Worm (Caenorhabditis elegans) whole organism, L2 larva: ENCODE results near the gene lact-4.
A peak's percentile ranks its signal among the peaks of the same experiment; 100 is the strongest.

ENCODE experiments used
- C34F6.9 ChIP-seq: fragments of 150-350 bp; optimal IDR thresholded peaks from 2 replicates; lab custom pipeline; 2014; ENCODE audit warnings: missing biosample characterization, missing genetic modification characterization
- F13H6.1 ChIP-seq: sonication (generic microtip); optimal IDR thresholded peaks from 2 replicates; lab custom pipeline; 2016; ENCODE audit warnings: missing genetic modification characterization, missing compliant biosample characterization
- R02D3.7 ChIP-seq: fragments of 150-350 bp; optimal IDR thresholded peaks from 2 replicates; lab custom pipeline; 2014; ENCODE audit warnings: missing biosample characterization, missing genetic modification characterization
- ZK546.5 ChIP-seq: sonication (generic microtip); optimal IDR thresholded peaks from 2 replicates; lab custom pipeline; 2017; ENCODE audit warnings: missing biosample characterization, missing genetic modification characterization
- alr-1 ChIP-seq: fragments of 150-350 bp; optimal IDR thresholded peaks from 2 replicates; lab custom pipeline; 2014; ENCODE audit warnings: missing biosample characterization, missing genetic modification characterization
- blmp-1 ChIP-seq: sonication (generic microtip); optimal IDR thresholded peaks from 2 replicates; lab custom pipeline; 2017; ENCODE audit warnings: missing genetic modification characterization, mild to moderate bottlenecking, missing compliant biosample characterization, antibody characterized with exemption, moderate library complexity; ENCODE audit not compliant: insufficient read depth
- ceh-16 ChIP-seq: fragments of 150-350 bp; optimal IDR thresholded peaks from 2 replicates; lab custom pipeline; 2014; ENCODE audit warnings: missing biosample characterization, missing genetic modification characterization
- ceh-82 ChIP-seq: fragments of 150-350 bp; optimal IDR thresholded peaks from 2 replicates; lab custom pipeline; 2014; ENCODE audit warnings: missing biosample characterization, missing genetic modification characterization
- crh-2 ChIP-seq: sonication (generic microtip); optimal IDR thresholded peaks from 2 replicates; lab custom pipeline; 2017; ENCODE audit warnings: missing biosample characterization, missing genetic modification characterization
- dmd-4 ChIP-seq: sonication (generic microtip); optimal IDR thresholded peaks from 2 replicates; lab custom pipeline; 2017; ENCODE audit warnings: missing biosample characterization, missing genetic modification characterization
- egl-27 ChIP-seq: sonication (generic microtip); optimal IDR thresholded peaks from 3 replicates; lab custom pipeline; 2017; ENCODE audit warnings: missing biosample characterization, missing genetic modification reagents, missing genetic modification characterization
- elt-1 ChIP-seq: fragments of 150-350 bp; optimal IDR thresholded peaks from 2 replicates; lab custom pipeline; 2014; ENCODE audit warnings: missing biosample characterization, missing genetic modification characterization
- elt-3 ChIP-seq: sonication (generic microtip); optimal IDR thresholded peaks from 2 replicates; lab custom pipeline; 2017; ENCODE audit warnings: missing biosample characterization, missing genetic modification characterization
- fos-1 ChIP-seq: fragments of 150-350 bp; optimal IDR thresholded peaks from 2 replicates; lab custom pipeline; 2014; ENCODE audit warnings: missing biosample characterization, missing genetic modification characterization
- gmeb-1 ChIP-seq: fragments of 150-350 bp; optimal IDR thresholded peaks from 2 replicates; lab custom pipeline; 2014; ENCODE audit warnings: missing biosample characterization, missing genetic modification characterization
- lin-11 ChIP-seq: fragments of 150-350 bp; sonication (generic microtip); optimal IDR thresholded peaks from 2 replicates; lab custom pipeline; 2014; ENCODE audit warnings: missing biosample characterization, missing genetic modification characterization, inconsistent platforms, mixed read lengths
- lsy-2 ChIP-seq, 2 experiments: fragments of 150-350 bp in 1 of 2; sonication (generic microtip) in 1 of 2; optimal IDR thresholded peaks; 2 replicates each; lab custom pipeline; 2014 to 2017; ENCODE audit warnings: missing biosample characterization in 2 of 2, missing genetic modification characterization in 2 of 2
- mab-5 ChIP-seq: fragments of 150-350 bp; optimal IDR thresholded peaks from 2 replicates; lab custom pipeline; 2014; ENCODE audit warnings: missing biosample characterization, missing genetic modification characterization
- mbf-1 ChIP-seq: sonication (generic microtip); optimal IDR thresholded peaks from 2 replicates; lab custom pipeline; 2017; ENCODE audit warnings: missing biosample characterization, missing genetic modification characterization
- mdl-1 ChIP-seq, 2 experiments: fragments of 150-350 bp in 1 of 2; sonication (generic microtip) in 1 of 2; optimal IDR thresholded peaks; 2 replicates each; lab custom pipeline; 2017; ENCODE audit warnings: missing biosample characterization in 2 of 2, missing genetic modification characterization in 2 of 2
- nhr-10 ChIP-seq: sonication (generic microtip); optimal IDR thresholded peaks from 2 replicates; lab custom pipeline; 2017; ENCODE audit warnings: missing biosample characterization, missing genetic modification characterization
- nhr-11 ChIP-seq: fragments of 150-350 bp; optimal IDR thresholded peaks from 2 replicates; lab custom pipeline; 2014; ENCODE audit warnings: missing biosample characterization, missing genetic modification characterization
- nhr-12 ChIP-seq: fragments of 150-350 bp; optimal IDR thresholded peaks from 2 replicates; lab custom pipeline; 2014; ENCODE audit warnings: missing biosample characterization, missing genetic modification characterization
- nhr-129 ChIP-seq: fragments of 150-350 bp; optimal IDR thresholded peaks from 2 replicates; lab custom pipeline; 2014; ENCODE audit warnings: missing biosample characterization, missing genetic modification characterization
- nhr-21 ChIP-seq: fragments of 150-350 bp; optimal IDR thresholded peaks from 2 replicates; lab custom pipeline; 2014; ENCODE audit warnings: missing biosample characterization, missing genetic modification characterization
- nhr-23 ChIP-seq: fragments of 150-350 bp; optimal IDR thresholded peaks from 2 replicates; lab custom pipeline; 2014; ENCODE audit warnings: missing biosample characterization, missing genetic modification reagents, missing genetic modification characterization
- nhr-237 ChIP-seq: fragments of 150-350 bp; optimal IDR thresholded peaks from 2 replicates; lab custom pipeline; 2014; ENCODE audit warnings: missing biosample characterization, missing genetic modification characterization
- nhr-25 ChIP-seq: fragments of 150-350 bp; sonication (generic microtip); optimal IDR thresholded peaks from 3 replicates; lab custom pipeline; 2014; ENCODE audit warnings: missing biosample characterization, missing genetic modification characterization
- nhr-6 ChIP-seq: fragments of 150-350 bp; optimal IDR thresholded peaks from 2 replicates; lab custom pipeline; 2014; ENCODE audit warnings: missing biosample characterization, missing genetic modification characterization
- sem-4 ChIP-seq: fragments of 150-350 bp; optimal IDR thresholded peaks from 2 replicates; lab custom pipeline; 2014; ENCODE audit warnings: missing biosample characterization, missing genetic modification reagents, missing genetic modification characterization
- skn-1 ChIP-seq: sonication (generic microtip); optimal IDR thresholded peaks from 2 replicates; lab custom pipeline; 2017; ENCODE audit warnings: missing biosample characterization, missing genetic modification characterization
- sma-3 ChIP-seq: sonication (generic microtip); optimal IDR thresholded peaks from 2 replicates; lab custom pipeline; 2016; ENCODE audit warnings: missing genetic modification reagents, missing genetic modification characterization, missing compliant biosample characterization
- sma-9 ChIP-seq, 2 experiments: fragments of 150-350 bp in 1 of 2; sonication (generic microtip) in 1 of 2; optimal IDR thresholded peaks; 2 replicates each; lab custom pipeline; 2014 to 2016; ENCODE audit warnings: missing genetic modification characterization in 2 of 2, mild to moderate bottlenecking in 1 of 2, missing biosample characterization in 1 of 2, missing compliant biosample characterization in 1 of 2, missing genetic modification reagents in 1 of 2, moderate library complexity in 1 of 2
- snpc-4 ChIP-seq: fragments of 150-350 bp; optimal IDR thresholded peaks from 2 replicates; lab custom pipeline; 2014; ENCODE audit warnings: missing biosample characterization, missing genetic modification characterization
- unc-55 ChIP-seq: fragments of 150-350 bp; sonication (generic microtip); optimal IDR thresholded peaks from 3 replicates; lab custom pipeline; 2014; ENCODE audit warnings: missing biosample characterization, missing genetic modification reagents, missing genetic modification characterization
- unc-62 ChIP-seq: fragments of 150-350 bp; optimal IDR thresholded peaks from 2 replicates; lab custom pipeline; 2014; ENCODE audit warnings: missing biosample characterization, missing genetic modification reagents, missing genetic modification characterization
- zag-1 ChIP-seq: fragments of 150-350 bp; optimal IDR thresholded peaks from 2 replicates; lab custom pipeline; 2014; ENCODE audit warnings: missing biosample characterization, missing genetic modification characterization
- ztf-1 ChIP-seq: fragments of 200-800 bp; sonication (Bioruptor generic); conservative IDR thresholded peaks from 2 replicates; pipeline ENCODE4 v1.3.6; 2022; ENCODE audit warnings: missing genetic modification characterization, missing compliant biosample characterization

lact-4 gene

ce11 chrII:8456681-8457389 is 23.4 kb downstream of the lact-4 start:
- no peak for TF ChIP-seq sem-4
- no peak for TF ChIP-seq nhr-12
- TF ChIP-seq nhr-11 (tag; lab: Kevin White, UChicago) = no peak
- no peak for TF ChIP-seq elt-1 (tag; lab: Kevin White, UChicago)
- no peak for TF ChIP-seq sma-3
- TF ChIP-seq gmeb-1 (tag; lab: Kevin White, UChicago) = no peak
- TF ChIP-seq ceh-82 (tag; lab: Kevin White, UChicago) = no peak
- no peak for TF ChIP-seq C34F6.9 (tag; lab: Kevin White, UChicago)
- TF ChIP-seq unc-62 (GFP tag; lab: Kevin White, UChicago) = no peak
- no peak for TF ChIP-seq unc-55
- TF ChIP-seq alr-1 (tag; lab: Kevin White, UChicago) = no peak
- no peak for TF ChIP-seq nhr-6
- no peak for TF ChIP-seq nhr-129 (tag; lab: Kevin White, UChicago)
- TF ChIP-seq sma-9 (GFP tag; optimal IDR thresholded peaks at IDR 0.05; lab: Kevin White, UChicago) = no peak
- TF ChIP-seq sma-9 (tag; optimal IDR thresholded peaks at IDR 0.05; lab: Kevin White, UChicago) = no peak
- no peak for TF ChIP-seq ztf-1 (GFP tag; lab: Robert Waterston, UW)
- TF ChIP-seq dmd-4 (tag; lab: Kevin White, UChicago) = no peak
- no peak for TF ChIP-seq nhr-10
- TF ChIP-seq blmp-1 (tag; lab: Kevin White, UChicago) = no peak
- no peak for TF ChIP-seq snpc-4 (tag; lab: Kevin White, UChicago)
- no peak for TF ChIP-seq nhr-237 (tag; lab: Kevin White, UChicago)

DNA sequence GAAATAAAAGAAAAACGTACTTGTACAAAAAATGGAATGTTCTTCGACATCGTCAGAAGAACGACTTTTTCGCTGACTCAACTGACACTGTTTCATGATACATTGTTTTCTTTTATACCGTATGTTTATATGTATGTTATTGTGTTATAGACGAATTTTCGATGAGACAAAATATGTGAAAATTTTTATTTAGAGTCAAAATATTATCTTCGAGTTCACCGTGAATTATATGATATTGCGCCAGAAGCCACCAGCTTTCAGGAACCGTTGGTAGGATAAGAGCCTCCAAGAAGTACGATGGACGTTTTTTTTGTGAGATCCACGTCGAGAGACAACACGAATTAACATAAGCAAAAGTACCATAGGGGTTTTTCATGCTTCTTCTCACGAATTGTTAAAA is 24.2 kb downstream of the lact-4 start, which contains the start of gene F22B5.6:
F22B5.6 (minus strand) TSS at position 101 of the 400 bp plus-strand sequence.
- TF ChIP-seq lsy-2 (tag; optimal IDR thresholded peaks at IDR 0.05; lab: Kevin White, UChicago) (no peak), F13H6.1 (tag; lab: Kevin White, UChicago) (no peak), nhr-23 (no peak), snpc-4 (tag; lab: Kevin White, UChicago) (no peak), nhr-12 (no peak), R02D3.7 (tag; lab: Kevin White, UChicago) (no peak), mdl-1 (tag; optimal IDR thresholded peaks at IDR 0.05; lab: Kevin White, UChicago) (no peak), crh-2 (no peak), ceh-16 (no peak)

DNA sequence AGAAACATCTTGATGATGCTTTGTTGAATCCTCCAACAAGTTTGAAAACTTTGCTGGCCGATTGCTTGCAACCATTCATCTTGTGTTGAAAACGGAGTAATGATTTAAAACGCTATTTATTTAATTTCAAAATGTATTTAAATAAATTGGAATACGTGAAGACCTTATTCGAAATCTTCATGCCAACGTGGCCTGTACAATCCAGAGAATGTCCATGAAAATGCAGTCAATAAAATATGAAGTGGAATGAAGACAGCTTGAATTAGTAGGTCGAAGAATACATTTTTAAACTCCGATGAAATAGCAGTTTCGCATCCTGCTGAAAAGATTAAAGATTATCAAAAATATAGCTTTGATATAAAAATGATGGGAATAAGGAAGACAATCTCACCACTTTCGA is 25.8 kb downstream of the lact-4 start, which contains the start of gene F22B5.5:
F22B5.5 (minus strand) TSS at position 101 of the 400 bp plus-strand sequence.
- TF ChIP-seq gmeb-1 (tag; lab: Kevin White, UChicago) (no peak), mab-5 (no peak), nhr-237 (tag; lab: Kevin White, UChicago) (no peak), nhr-6 (no peak), nhr-10 (no peak), mbf-1 (tag; lab: Kevin White, UChicago) (no peak)

- TF ChIP-seq C34F6.9 (tag; lab: Kevin White, UChicago) (peak; percentile 23), nhr-129 (tag; lab: Kevin White, UChicago) (peak; percentile 18), zag-1 (tag; lab: Kevin White, UChicago) (peak; percentile 6), mbf-1 (tag; lab: Kevin White, UChicago) (no peak)
Measured at ce11 chrII:8451425-8451824, 28.9 kb downstream of the lact-4 start.

ce11 chrII:8450750-8451149 is 29.5 kb downstream of the lact-4 start:
- no peak for TF ChIP-seq nhr-237 (tag; lab: Kevin White, UChicago)
- no peak for TF ChIP-seq ceh-82 (tag; lab: Kevin White, UChicago)
- TF ChIP-seq lsy-2 (tag; optimal IDR thresholded peaks at IDR 0.05; lab: Kevin White, UChicago) = no peak
- TF ChIP-seq dmd-4 (tag; lab: Kevin White, UChicago) = no peak
- TF ChIP-seq gmeb-1 (tag; lab: Kevin White, UChicago) = no peak
- no peak for TF ChIP-seq nhr-25 (tag; lab: Kevin White, UChicago)
- no peak for TF ChIP-seq ZK546.5
- peak; percentile 21 for TF ChIP-seq sma-9 (GFP tag; optimal IDR thresholded peaks at IDR 0.05; lab: Kevin White, UChicago)
- no peak for TF ChIP-seq sma-9 (tag; optimal IDR thresholded peaks at IDR 0.05; lab: Kevin White, UChicago)
- no peak for TF ChIP-seq elt-3 (tag; lab: Kevin White, UChicago)
- TF ChIP-seq egl-27 = no peak
- TF ChIP-seq nhr-6 = no peak
- no peak for TF ChIP-seq lin-11 (tag; lab: Kevin White, UChicago)
- TF ChIP-seq nhr-11 (tag; lab: Kevin White, UChicago) = no peak
- TF ChIP-seq C34F6.9 (tag; lab: Kevin White, UChicago) = peak; percentile 19
- TF ChIP-seq F13H6.1 (tag; lab: Kevin White, UChicago) = no peak
- TF ChIP-seq sem-4 = no peak
- TF ChIP-seq nhr-21 (tag; lab: Kevin White, UChicago) = no peak
- TF ChIP-seq alr-1 (tag; lab: Kevin White, UChicago) = no peak
- no peak for TF ChIP-seq skn-1
- no peak for TF ChIP-seq mbf-1 (tag; lab: Kevin White, UChicago)
- no peak for TF ChIP-seq mdl-1 (tag; optimal IDR thresholded peaks at IDR 0.05; lab: Kevin White, UChicago)
- TF ChIP-seq nhr-129 (tag; lab: Kevin White, UChicago) = peak; percentile 67
- TF ChIP-seq fos-1 (tag; lab: Kevin White, UChicago) = no peak
